Fruit fly (Drosophila melanogaster): ENCODE results near the gene CG6607.

DNA sequence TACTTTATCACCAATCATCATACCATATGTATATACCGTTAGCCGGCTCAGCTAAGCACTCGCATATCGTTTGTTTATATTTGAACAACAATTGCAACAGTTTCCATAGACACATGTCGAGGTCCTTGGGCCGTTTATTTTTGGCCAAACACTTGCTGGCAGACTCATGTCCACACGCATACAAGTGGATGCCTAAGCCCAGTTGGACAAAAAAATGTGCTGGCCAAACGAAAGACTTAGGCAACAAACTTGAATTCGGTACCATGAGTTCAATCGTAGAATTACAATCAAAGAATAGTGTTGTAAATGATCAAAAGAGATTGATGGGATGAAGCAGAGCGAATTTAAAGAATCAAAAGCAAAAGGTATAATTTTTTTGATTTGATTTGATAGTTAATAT lies 4.3 kb upstream of the CG6607 start, which contains the start of gene CG13622:
- no peak for TF ChIP-seq EcR (GFP tag; optimal IDR thresholded peaks at IDR 0.05)
- no peak for TF ChIP-seq usp (GFP tag; optimal IDR thresholded peaks at IDR 0.05)
- no peak for TF ChIP-seq psq (optimal IDR thresholded peaks at IDR 0.05)

Measured in whole organism.